Fruit fly (Drosophila melanogaster) whole organism, prepupa: Measurements from ENCODE around the gene Brd.
A peak's percentile ranks its signal among the peaks of the same experiment; 100 is the strongest.

ENCODE experiments used
- CG10631 ChIP-seq: fragments of 200-800 bp; sonication (Bioruptor generic); optimal IDR thresholded peaks from 2 replicates; lab custom pipeline; 2016; ENCODE audit warnings: missing biosample characterization, missing genetic modification characterization
- CG11762 ChIP-seq: fragments of 200-800 bp; sonication (Bioruptor generic); optimal IDR thresholded peaks from 3 replicates; lab custom pipeline; 2016; ENCODE audit warnings: missing biosample characterization, missing genetic modification characterization; ENCODE audit not compliant: insufficient read depth
- CG11902 ChIP-seq: fragments of 200-800 bp; sonication (Bioruptor generic); optimal IDR thresholded peaks from 3 replicates; lab custom pipeline; 2016; ENCODE audit warnings: missing biosample characterization, missing genetic modification characterization
- CG15336 ChIP-seq: fragments of 200-800 bp; sonication (Bioruptor generic); IDR thresholded peaks from 2 replicates; pipeline ENCODE4 v1.3.6; 2022; ENCODE audit warnings: missing biosample characterization, missing genetic modification characterization
- CG1621 ChIP-seq: fragments of 200-800 bp; sonication (Bioruptor generic); optimal IDR thresholded peaks from 3 replicates; lab custom pipeline; 2018; ENCODE audit warnings: missing biosample characterization, mild to moderate bottlenecking, missing genetic modification characterization
- CG16779 ChIP-seq: fragments of 200-800 bp; sonication (Bioruptor generic); optimal IDR thresholded peaks from 3 replicates; lab custom pipeline; 2017; ENCODE audit warnings: missing biosample characterization, mild to moderate bottlenecking, missing genetic modification characterization
- CG3032 ChIP-seq: fragments of 200-800 bp; optimal IDR thresholded peaks from 2 replicates; lab custom pipeline; 2019; ENCODE audit warnings: missing biosample characterization, mild to moderate bottlenecking, missing genetic modification characterization, moderate library complexity
- CG31627 ChIP-seq: fragments of 200-800 bp; sonication (Bioruptor generic); optimal IDR thresholded peaks from 3 replicates; lab custom pipeline; 2016; ENCODE audit warnings: missing biosample characterization, missing genetic modification characterization
- CG32006 ChIP-seq: fragments of 200-800 bp; sonication (Bioruptor generic); optimal IDR thresholded peaks from 3 replicates; lab custom pipeline; 2017; ENCODE audit warnings: missing biosample characterization, mild to moderate bottlenecking, missing genetic modification characterization
- CG3919 ChIP-seq: fragments of 200-800 bp; sonication (Bioruptor generic); optimal IDR thresholded peaks from 3 replicates; lab custom pipeline; 2016; ENCODE audit warnings: missing biosample characterization, missing genetic modification characterization
- CG4318 ChIP-seq: fragments of 200-800 bp; sonication (Bioruptor generic); optimal IDR thresholded peaks from 3 replicates; lab custom pipeline; 2017; ENCODE audit warnings: missing biosample characterization, mild to moderate bottlenecking, missing genetic modification characterization
- CG6163 ChIP-seq: fragments of 200-800 bp; sonication (Bioruptor generic); IDR thresholded peaks from 3 replicates; pipeline ENCODE4 v1.3.6; 2022; ENCODE audit warnings: missing biosample characterization, missing genetic modification characterization
- CG6276 ChIP-seq: fragments of 200-800 bp; sonication (Bioruptor generic); optimal IDR thresholded peaks from 2 replicates; lab custom pipeline; 2017; ENCODE audit warnings: missing biosample characterization, mild to moderate bottlenecking, missing genetic modification characterization
- CG6808 ChIP-seq: fragments of 200-800 bp; sonication (Bioruptor generic); optimal IDR thresholded peaks from 3 replicates; lab custom pipeline; 2017; ENCODE audit warnings: missing biosample characterization, missing genetic modification characterization, mild to moderate bottlenecking, moderate library complexity, missing genetic modification reagents
- CG7368 ChIP-seq: fragments of 200-800 bp; sonication (Bioruptor generic); optimal IDR thresholded peaks from 3 replicates; lab custom pipeline; 2016; ENCODE audit warnings: missing biosample characterization, missing genetic modification characterization
- CG8632 ChIP-seq: fragments of 200-800 bp; sonication (Bioruptor generic); optimal IDR thresholded peaks from 3 replicates; lab custom pipeline; 2016; ENCODE audit warnings: missing biosample characterization, missing genetic modification characterization
- Eip75B ChIP-seq: fragments of 200-800 bp; sonication (Bioruptor generic); optimal IDR thresholded peaks from 3 replicates; lab custom pipeline; 2016; ENCODE audit warnings: missing biosample characterization, missing genetic modification characterization
- Eip93F ChIP-seq: fragments of 200-800 bp; sonication (Bioruptor generic); optimal IDR thresholded peaks from 2 replicates; lab custom pipeline; 2016; ENCODE audit warnings: missing biosample characterization, mild to moderate bottlenecking, missing genetic modification characterization
- Ets96B ChIP-seq: fragments of 200-800 bp; optimal IDR thresholded peaks from 2 replicates; lab custom pipeline; 2019; ENCODE audit warnings: missing biosample characterization, mild to moderate bottlenecking, missing genetic modification characterization, moderate library complexity
- Gug ChIP-seq: fragments of 200-800 bp; sonication (Bioruptor generic); IDR thresholded peaks from 2 replicates; pipeline ENCODE4 v1.3.6; 2022; ENCODE audit warnings: missing biosample characterization, missing genetic modification characterization
- Hr38 ChIP-seq: sonication (Bioruptor generic); optimal IDR thresholded peaks from 2 replicates; lab custom pipeline; 2016; ENCODE audit warnings: missing biosample characterization, missing genetic modification characterization
- Hr39 ChIP-seq: fragments of 200-800 bp; sonication (Bioruptor generic); optimal IDR thresholded peaks from 2 replicates; lab custom pipeline; 2016; ENCODE audit warnings: missing biosample characterization, missing genetic modification characterization
- OdsH ChIP-seq: fragments of 200-800 bp; sonication (Bioruptor generic); optimal IDR thresholded peaks from 3 replicates; lab custom pipeline; 2016; ENCODE audit warnings: missing biosample characterization, missing genetic modification characterization
- Smox ChIP-seq: fragments of 200-800 bp; sonication (Bioruptor generic); optimal IDR thresholded peaks from 3 replicates; lab custom pipeline; 2016; ENCODE audit warnings: missing biosample characterization, missing genetic modification characterization
- Sox102F ChIP-seq: fragments of 200-800 bp; sonication (Bioruptor generic); optimal IDR thresholded peaks from 2 replicates; lab custom pipeline; 2016; ENCODE audit warnings: missing biosample characterization, mild to moderate bottlenecking, missing genetic modification characterization
- Sox15 ChIP-seq: fragments of 200-800 bp; sonication (Bioruptor generic); optimal IDR thresholded peaks from 3 replicates; lab custom pipeline; 2016; ENCODE audit warnings: missing biosample characterization, missing genetic modification characterization
- acj6 ChIP-seq: fragments of 200-800 bp; sonication (Bioruptor generic); optimal IDR thresholded peaks from 3 replicates; lab custom pipeline; 2016; ENCODE audit warnings: missing biosample characterization, missing genetic modification characterization
- cyc ChIP-seq: fragments of 200-800 bp; sonication (Bioruptor generic); optimal IDR thresholded peaks from 3 replicates; lab custom pipeline; 2016; ENCODE audit warnings: missing biosample characterization, missing genetic modification characterization
- dac ChIP-seq: fragments of 200-800 bp; sonication (Bioruptor generic); optimal IDR thresholded peaks from 2 replicates; lab custom pipeline; 2017; ENCODE audit warnings: missing biosample characterization, mild to moderate bottlenecking, missing genetic modification characterization
- dsx ChIP-seq: fragments of 200-800 bp; optimal IDR thresholded peaks from 3 replicates; lab custom pipeline; 2019; ENCODE audit warnings: missing biosample characterization, mild to moderate bottlenecking, missing genetic modification characterization, moderate library complexity; ENCODE audit not compliant: poor library complexity, severe bottlenecking
- eg ChIP-seq: fragments of 200-800 bp; sonication (Bioruptor generic); IDR thresholded peaks from 3 replicates; pipeline ENCODE4 v1.3.6; 2022; ENCODE audit warnings: missing biosample characterization, missing genetic modification characterization
- esn ChIP-seq: fragments of 200-800 bp; sonication (Bioruptor generic); optimal IDR thresholded peaks from 2 replicates; lab custom pipeline; 2016; ENCODE audit warnings: missing biosample characterization, mild to moderate bottlenecking, missing genetic modification characterization, moderate library complexity
- fd85E ChIP-seq: fragments of 200-800 bp; sonication (Bioruptor generic); optimal IDR thresholded peaks from 3 replicates; lab custom pipeline; 2016; ENCODE audit warnings: missing biosample characterization, missing genetic modification characterization
- fkh ChIP-seq: fragments of 200-800 bp; sonication (Bioruptor generic); optimal IDR thresholded peaks from 3 replicates; lab custom pipeline; 2017; ENCODE audit warnings: missing biosample characterization, mild to moderate bottlenecking, missing genetic modification characterization, moderate library complexity
- lz ChIP-seq: fragments of 200-800 bp; sonication (Bioruptor generic); optimal IDR thresholded peaks from 3 replicates; lab custom pipeline; 2016; ENCODE audit warnings: missing biosample characterization, missing genetic modification characterization
- net ChIP-seq: fragments of 200-800 bp; sonication (Bioruptor generic); optimal IDR thresholded peaks from 3 replicates; lab custom pipeline; 2016; ENCODE audit warnings: missing biosample characterization, missing genetic modification characterization
- salr ChIP-seq, 2 experiments: fragments of 200-800 bp; sonication (Bioruptor generic); optimal IDR thresholded peaks; 3 replicates each; lab custom pipeline; 2016 to 2018; ENCODE audit warnings: missing biosample characterization in 2 of 2, missing genetic modification characterization in 2 of 2, mild to moderate bottlenecking in 1 of 2
- spab ChIP-seq: fragments of 200-800 bp; sonication (Bioruptor generic); optimal IDR thresholded peaks from 2 replicates; lab custom pipeline; 2017; ENCODE audit warnings: missing biosample characterization, mild to moderate bottlenecking, missing genetic modification characterization, missing genetic modification reagents

Brd gene

dm6 chr3L:14986984-14987896 lies 14.8 kb downstream of the Brd start (continued):
- TF ChIP-seq CG3919 (GFP tag; lab: Kevin White, UChicago) (no peak), CG15336 (no peak), eg (GFP tag; lab: Robert Waterston, UW) (peak; percentile 35; the same call in 1 of the 3 replicates), Gug (GFP tag; lab: Robert Waterston, UW) (no peak), Ets96B (tag; lab: Kevin White, UChicago) (no peak), CG10631 (GFP tag; lab: Kevin White, UChicago) (no peak), net (GFP tag; lab: Kevin White, UChicago) (no peak), CG8632 (GFP tag; lab: Kevin White, UChicago) (no peak), Eip93F (GFP tag; lab: Kevin White, UChicago) (no peak), CG6808 (GFP tag; lab: Kevin White, UChicago) (no peak), CG31627 (no peak), Hr38 (GFP tag; lab: Kevin White, UChicago) (no peak), CG1621 (no peak), CG6276 (GFP tag; lab: Kevin White, UChicago) (no peak), CG3032 (no peak), CG6163 (GFP tag; lab: Robert Waterston, UW) (0 out of 3 replicates have a peak, but pooled peaks have one; percentile 16), CG16779 (tag; lab: Kevin White, UChicago) (no peak), Hr39 (GFP tag; lab: Kevin White, UChicago) (no peak), CG7368 (GFP tag; lab: Kevin White, UChicago) (no peak), CG4318 (GFP tag; lab: Kevin White, UChicago) (no peak), spab (GFP tag; lab: Kevin White, UChicago) (no peak), Smox (GFP tag; lab: Kevin White, UChicago) (no peak), CG32006 (GFP tag; lab: Kevin White, UChicago) (no peak), fd85E (GFP tag; lab: Kevin White, UChicago) (no peak), CG11762 (no peak), dac (GFP tag; lab: Kevin White, UChicago) (no peak), CG11902 (GFP tag; lab: Kevin White, UChicago) (no peak), Eip75B (GFP tag; lab: Kevin White, UChicago) (no peak), acj6 (no peak), Sox102F (GFP tag; lab: Kevin White, UChicago) (no peak), lz (GFP tag; lab: Kevin White, UChicago) (no peak), salr (GFP tag; optimal IDR thresholded peaks at IDR 0.05; lab: Kevin White, UChicago) (no peak), OdsH (GFP tag; lab: Kevin White, UChicago) (no peak), cyc (no peak), Sox15 (GFP tag; lab: Kevin White, UChicago) (no peak), dsx (GFP tag; lab: Kevin White, UChicago) (no peak), esn (GFP tag; lab: Kevin White, UChicago) (no peak)

dm6 chr3L:14988231-14988630 lies 15.8 kb downstream of the Brd start:
- TF ChIP-seq Sox102F (GFP tag; lab: Kevin White, UChicago) (no peak), fkh (GFP tag; lab: Kevin White, UChicago) (peak; percentile 83), CG7368 (GFP tag; lab: Kevin White, UChicago) (no peak)
